Worm (Caenorhabditis elegans) whole organism, young adult: Measurements from ENCODE around the gene klp-18.
A peak's percentile ranks its signal among the peaks of the same experiment; 100 is the strongest.

Experiments used
- B0035.1 ChIP-seq: sonication (generic microtip); optimal IDR thresholded peaks from 2 replicates; lab custom pipeline; 2016; ENCODE audit warnings: missing genetic modification characterization, mild to moderate bottlenecking, missing compliant biosample characterization, missing genotype, missing genetic modification reagents
- C17E4.6 ChIP-seq: fragments of 200-800 bp; sonication (Bioruptor generic); IDR thresholded peaks from 2 replicates; pipeline ENCODE4 v1.3.6; 2022; ENCODE audit warnings: missing genetic modification reagents, missing genetic modification characterization, missing compliant biosample characterization
- F22D6.2 ChIP-seq: sonication (generic microtip); optimal IDR thresholded peaks from 2 replicates; lab custom pipeline; 2016; ENCODE audit warnings: mild to moderate bottlenecking, missing genetic modification characterization, missing compliant biosample characterization
- F23B12.7 ChIP-seq: sonication (generic microtip); optimal IDR thresholded peaks from 2 replicates; lab custom pipeline; 2017; ENCODE audit warnings: missing genetic modification characterization, mild to moderate bottlenecking, missing compliant biosample characterization, antibody characterized with exemption, moderate library complexity; ENCODE audit not compliant: insufficient read depth
- F33H1.4 ChIP-seq: fragments of 200-800 bp; sonication (Bioruptor generic); IDR thresholded peaks from 2 replicates; pipeline ENCODE4 v1.3.6; 2022; ENCODE audit warnings: missing genetic modification reagents, missing genetic modification characterization, missing compliant biosample characterization
- F39B2.1 ChIP-seq: fragments of 200-800 bp; sonication (Bioruptor generic); IDR thresholded peaks from 2 replicates; pipeline ENCODE4 v1.3.6; 2022; ENCODE audit warnings: missing genetic modification reagents, missing genetic modification characterization, missing compliant biosample characterization
- F55B11.4 ChIP-seq: sonication (generic microtip); optimal IDR thresholded peaks from 2 replicates; lab custom pipeline; 2016; ENCODE audit warnings: missing compliant biosample characterization, missing genetic modification characterization, borderline replicate concordance; ENCODE audit not compliant: insufficient read depth
- K11D2.4 ChIP-seq: fragments of 200-800 bp; sonication (Bioruptor generic); IDR thresholded peaks from 2 replicates; pipeline ENCODE4 v1.3.6; 2022; ENCODE audit warnings: missing genetic modification reagents, missing genetic modification characterization, missing compliant biosample characterization
- K12H6.12 ChIP-seq: fragments of 200-800 bp; sonication (Bioruptor generic); optimal IDR thresholded peaks from 2 replicates; lab custom pipeline; 2018; ENCODE audit warnings: mild to moderate bottlenecking, missing genetic modification characterization, missing compliant biosample characterization
- Y53G8AR.9 ChIP-seq: fragments of 200-800 bp; sonication (Bioruptor generic); conservative IDR thresholded peaks from 2 replicates; pipeline ENCODE4 v1.3.6; 2022; ENCODE audit warnings: missing genetic modification reagents, missing genetic modification characterization, missing compliant biosample characterization
- Y67H2A.10 ChIP-seq: fragments of 200-800 bp; sonication (Bioruptor generic); conservative IDR thresholded peaks from 2 replicates; pipeline ENCODE4 v1.3.6; 2022; ENCODE audit warnings: missing genetic modification reagents, missing genetic modification characterization, missing compliant biosample characterization
- Y79H2A.3 ChIP-seq: fragments of 200-800 bp; sonication (Bioruptor generic); conservative IDR thresholded peaks from 2 replicates; pipeline ENCODE4 v1.3.6; 2022; ENCODE audit warnings: missing genetic modification reagents, missing genetic modification characterization, missing compliant biosample characterization
- Y95B8A.8 ChIP-seq: fragments of 200-800 bp; sonication (Bioruptor generic); IDR thresholded peaks from 2 replicates; pipeline ENCODE4 v1.3.6; 2022; ENCODE audit warnings: missing genetic modification reagents, missing genetic modification characterization, missing compliant biosample characterization
- ZK185.1 ChIP-seq: sonication (generic microtip); optimal IDR thresholded peaks from 2 replicates; lab custom pipeline; 2016; ENCODE audit warnings: mild to moderate bottlenecking, missing genetic modification characterization, missing compliant biosample characterization; ENCODE audit not compliant: poor library complexity, severe bottlenecking
- akir-1 ChIP-seq: fragments of 200-800 bp; sonication (Bioruptor generic); optimal IDR thresholded peaks from 2 replicates; lab custom pipeline; 2018; ENCODE audit warnings: mild to moderate bottlenecking, missing genetic modification characterization, moderate library complexity, missing compliant biosample characterization
- aptf-3 ChIP-seq: fragments of 200-800 bp; sonication (Bioruptor generic); IDR thresholded peaks from 2 replicates; pipeline ENCODE4 v1.3.6; 2022; ENCODE audit warnings: missing genetic modification characterization, missing compliant biosample characterization
- bed-1 ChIP-seq: fragments of 200-800 bp; sonication (Bioruptor generic); IDR thresholded peaks from 2 replicates; pipeline ENCODE4 v1.3.6; 2022; ENCODE audit warnings: missing genetic modification reagents, missing genetic modification characterization, missing compliant biosample characterization
- cebp-1 ChIP-seq, 2 experiments: fragments of 200-800 bp in 1 of 2; sonication (Bioruptor generic) in 1 of 2; sonication (generic microtip) in 1 of 2; IDR thresholded peaks in 1 of 2; optimal IDR thresholded peaks in 1 of 2; 2 replicates each; pipeline versions ENCODE4 v1.3.6 to Lab custom; 2017 to 2022; ENCODE audit warnings: missing compliant biosample characterization in 2 of 2, missing genetic modification characterization in 2 of 2, mild to moderate bottlenecking in 1 of 2, missing genetic modification reagents in 1 of 2, moderate library complexity in 1 of 2
- ceh-27 ChIP-seq: fragments of 200-800 bp; sonication (Bioruptor generic); optimal IDR thresholded peaks from 2 replicates; lab custom pipeline; 2018; ENCODE audit warnings: mild to moderate bottlenecking, missing genetic modification characterization, moderate library complexity, missing compliant biosample characterization
- ceh-91 ChIP-seq: fragments of 200-800 bp; sonication (Bioruptor generic); IDR thresholded peaks from 2 replicates; pipeline ENCODE4 v1.3.6; 2022; ENCODE audit warnings: missing genetic modification reagents, missing genetic modification characterization, missing compliant biosample characterization
- dox-1 ChIP-seq: fragments of 200-800 bp; sonication (Bioruptor generic); IDR thresholded peaks from 2 replicates; pipeline ENCODE4 v1.3.6; 2022; ENCODE audit warnings: missing genetic modification reagents, missing genetic modification characterization, missing compliant biosample characterization
- efl-1 ChIP-seq: fragments of 150-350 bp; optimal IDR thresholded peaks from 2 replicates; lab custom pipeline; 2014; ENCODE audit warnings: missing biosample characterization, missing genetic modification reagents, missing genetic modification characterization
- egl-18 ChIP-seq: fragments of 200-800 bp; sonication (Bioruptor generic); IDR thresholded peaks from 2 replicates; pipeline ENCODE4 v1.3.6; 2022; ENCODE audit warnings: missing genetic modification reagents, missing genetic modification characterization, missing compliant biosample characterization
- hlh-12 ChIP-seq: sonication (generic microtip); optimal IDR thresholded peaks from 2 replicates; lab custom pipeline; 2016; ENCODE audit warnings: missing genetic modification characterization, missing compliant biosample characterization
- let-607 ChIP-seq, 2 experiments: fragments of 200-800 bp in 1 of 2; sonication (Bioruptor generic) in 1 of 2; sonication (generic microtip) in 1 of 2; optimal IDR thresholded peaks; 2 replicates each; lab custom pipeline; 2016 to 2018; ENCODE audit warnings: mild to moderate bottlenecking in 2 of 2, missing compliant biosample characterization in 2 of 2, missing genetic modification characterization in 2 of 2, moderate library complexity in 2 of 2, missing genotype in 1 of 2
- lin-54 ChIP-seq: fragments of 200-800 bp; sonication (Bioruptor generic); optimal IDR thresholded peaks from 2 replicates; lab custom pipeline; 2018; ENCODE audit warnings: mild to moderate bottlenecking, missing genetic modification characterization, missing compliant biosample characterization
- lir-1 ChIP-seq: fragments of 200-800 bp; sonication (Bioruptor generic); conservative IDR thresholded peaks from 2 replicates; pipeline ENCODE4 v1.3.6; 2022; ENCODE audit warnings: missing genetic modification reagents, missing genetic modification characterization, missing compliant biosample characterization
- lsl-1 ChIP-seq: fragments of 200-800 bp; sonication (Bioruptor generic); optimal IDR thresholded peaks from 2 replicates; lab custom pipeline; 2018; ENCODE audit warnings: mild to moderate bottlenecking, missing genetic modification characterization, moderate library complexity, missing compliant biosample characterization
- madf-3 ChIP-seq: fragments of 200-800 bp; sonication (Bioruptor generic); IDR thresholded peaks from 2 replicates; pipeline ENCODE4 v1.3.6; 2022; ENCODE audit warnings: missing genetic modification reagents, missing genetic modification characterization, missing compliant biosample characterization
- madf-6 ChIP-seq: fragments of 200-800 bp; sonication (Bioruptor generic); IDR thresholded peaks from 2 replicates; pipeline ENCODE4 v1.3.6; 2022; ENCODE audit warnings: missing genetic modification reagents, missing genetic modification characterization, missing compliant biosample characterization
- madf-8 ChIP-seq: fragments of 200-800 bp; sonication (Bioruptor generic); conservative IDR thresholded peaks from 2 replicates; pipeline ENCODE4 v1.3.6; 2022; ENCODE audit warnings: missing genetic modification reagents, missing genetic modification characterization, missing compliant biosample characterization
- mcd-1 ChIP-seq: fragments of 200-800 bp; sonication (Bioruptor generic); IDR thresholded peaks from 2 replicates; pipeline ENCODE4 v1.3.6; 2022; ENCODE audit warnings: missing genetic modification reagents, missing genetic modification characterization, missing compliant biosample characterization
- mes-4 ChIP-seq: sonication (generic microtip); optimal IDR thresholded peaks from 2 replicates; lab custom pipeline; 2016; ENCODE audit warnings: missing genotype, missing genetic modification characterization, missing compliant biosample characterization
- nhr-120 ChIP-seq: fragments of 200-800 bp; sonication (Bioruptor generic); IDR thresholded peaks from 2 replicates; pipeline ENCODE4 v1.3.6; 2022; ENCODE audit warnings: missing genetic modification characterization, missing compliant biosample characterization
- nhr-80 ChIP-seq: sonication (generic microtip); optimal IDR thresholded peaks from 2 replicates; lab custom pipeline; 2016; ENCODE audit warnings: missing genetic modification characterization, missing compliant biosample characterization
- sea-2 ChIP-seq: fragments of 200-800 bp; sonication (Bioruptor generic); IDR thresholded peaks from 2 replicates; pipeline ENCODE4 v1.3.6; 2022; ENCODE audit warnings: missing genetic modification characterization, missing compliant biosample characterization
- snpc-3.4 ChIP-seq: sonication (generic microtip); optimal IDR thresholded peaks from 2 replicates; lab custom pipeline; 2017; ENCODE audit warnings: missing genetic modification characterization, mild to moderate bottlenecking, missing compliant biosample characterization, antibody characterized with exemption, moderate library complexity, missing genotype, missing genetic modification reagents
- snpc-4 ChIP-seq, 5 experiments: fragments of 150-350 bp in 1 of 5; sonication (generic microtip) in 4 of 5; optimal IDR thresholded peaks; 2 replicates each; lab custom pipeline; 2014 to 2018; ENCODE audit warnings: missing genetic modification characterization in 5 of 5, missing biosample characterization in 3 of 5, antibody characterized with exemption in 2 of 5, mild to moderate bottlenecking in 2 of 5, missing compliant biosample characterization in 2 of 5, missing genotype in 2 of 5, moderate library complexity in 2 of 5, missing genetic modification reagents in 1 of 5
- somi-1 ChIP-seq: fragments of 200-800 bp; sonication (Bioruptor generic); optimal IDR thresholded peaks from 2 replicates; lab custom pipeline; 2018; ENCODE audit warnings: mild to moderate bottlenecking, missing genetic modification characterization, missing compliant biosample characterization
- tbp1 ChIP-seq: fragments of 200-800 bp; sonication (Bioruptor generic); optimal IDR thresholded peaks from 2 replicates; lab custom pipeline; 2018; ENCODE audit warnings: mild to moderate bottlenecking, missing genetic modification characterization, missing compliant biosample characterization
- tbx-9 ChIP-seq: sonication (generic microtip); optimal IDR thresholded peaks from 2 replicates; lab custom pipeline; 2016; ENCODE audit warnings: borderline replicate concordance, missing genetic modification characterization, inconsistent platforms, missing compliant biosample characterization
- tlf-1 ChIP-seq: fragments of 200-800 bp; sonication (Bioruptor generic); optimal IDR thresholded peaks from 2 replicates; lab custom pipeline; 2018; ENCODE audit warnings: mild to moderate bottlenecking, missing genetic modification characterization, missing compliant biosample characterization
- zim-3 ChIP-seq: sonication (generic microtip); optimal IDR thresholded peaks from 2 replicates; lab custom pipeline; 2017; ENCODE audit warnings: mild to moderate bottlenecking, missing genetic modification characterization, moderate library complexity, missing compliant biosample characterization
- ztf-28 ChIP-seq: fragments of 200-800 bp; sonication (Bioruptor generic); IDR thresholded peaks from 2 replicates; pipeline ENCODE4 v1.3.6; 2022; ENCODE audit warnings: missing genetic modification reagents, missing genetic modification characterization, missing compliant biosample characterization

The klp-18 gene

DNA sequence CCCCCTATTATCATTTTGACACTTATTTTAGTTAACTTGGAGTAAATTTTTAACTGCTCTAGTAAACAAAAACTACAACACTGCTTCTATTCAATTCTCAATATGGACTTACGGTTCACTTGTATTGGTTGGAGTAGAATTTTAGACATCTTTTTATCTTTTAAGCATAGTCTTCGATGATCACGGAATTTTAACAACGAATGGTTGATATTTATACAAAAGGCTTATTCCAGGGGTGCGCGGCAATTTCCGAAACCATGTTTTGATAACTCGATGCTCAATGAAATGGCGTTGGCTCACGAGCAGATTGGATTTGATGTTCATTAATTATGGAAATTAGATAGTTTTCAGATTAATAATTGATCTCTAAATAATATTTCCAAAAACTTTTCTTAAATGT lies 3.4 kb downstream of the klp-18 start (continued):
- TF ChIP-seq Y67H2A.10 (GFP tag; lab: Robert Waterston, UW) (no peak), C17E4.6 (GFP tag; lab: Robert Waterston, UW) (peak; percentile 57; the same call in 1 of the 2 replicates), mes-4 (tag; lab: Kevin White, UChicago) (peak; percentile 27), ZK185.1 (tag; lab: Kevin White, UChicago) (no peak), Y53G8AR.9 (peak; percentile 94), egl-18 (GFP tag; lab: Robert Waterston, UW) (0 out of 2 replicates have a peak, but pooled peaks have one; percentile 57), ceh-27 (GFP tag; lab: Kevin White, UChicago) (no peak)

DNA sequence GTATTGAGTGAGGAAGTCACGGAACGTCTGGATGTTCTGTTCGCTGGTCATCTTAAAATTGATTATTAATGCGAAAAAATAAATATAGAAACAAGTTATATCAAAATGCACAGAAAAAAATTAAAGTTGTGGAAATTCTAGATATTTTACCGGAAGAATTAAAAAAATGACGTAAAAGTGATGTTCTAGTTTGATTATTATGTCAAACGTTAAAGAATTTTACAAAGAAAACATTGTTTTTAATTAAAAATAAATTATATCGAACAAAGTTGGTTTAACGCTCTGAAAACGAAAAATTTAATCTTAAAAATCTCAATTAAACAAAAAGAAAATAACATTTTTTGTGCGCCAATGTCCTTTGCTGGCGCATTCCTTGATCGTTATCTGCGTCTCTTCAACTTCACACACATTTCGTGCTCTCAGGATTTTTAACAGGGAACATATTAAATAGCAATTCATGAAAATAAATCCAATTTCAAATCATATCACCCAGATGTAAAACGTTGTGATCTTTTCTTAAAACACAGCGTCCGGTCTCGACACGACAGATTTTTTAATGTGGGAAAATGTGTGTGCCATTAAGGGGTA lies 4.6 kb downstream of the klp-18 start, which contains the start of gene tin-9.1:
tin-9.1 (minus strand) TSS at position 51 of the 588 bp plus-strand sequence.
- TF ChIP-seq nhr-80 (tag; lab: Kevin White, UChicago) (peak; percentile 30), mcd-1 (GFP tag; lab: Robert Waterston, UW) (peak; percentile 68), Y95B8A.8 (GFP tag; lab: Robert Waterston, UW) (no peak), snpc-4 (GFP tag; optimal IDR thresholded peaks at IDR 0.05; lab: Kevin White, UChicago) (peak; percentile 17), snpc-4 (tag; optimal IDR thresholded peaks at IDR 0.05; lab: Kevin White, UChicago) (peak in 3 of 4 experiments; percentile 29 to 68 (median 49)), K11D2.4 (GFP tag; lab: Robert Waterston, UW) (peak; percentile 42; the same call in 1 of the 2 replicates), Y79H2A.3 (GFP tag; lab: Robert Waterston, UW) (no peak), ztf-28 (GFP tag; lab: Robert Waterston, UW) (no peak), tbp1 (GFP tag; lab: Kevin White, UChicago) (peak; percentile 31), snpc-3.4 (tag; lab: Kevin White, UChicago) (no peak), lin-54 (GFP tag; lab: Kevin White, UChicago) (peak; percentile 61), zim-3 (tag; lab: Kevin White, UChicago) (no peak), F55B11.4 (tag; lab: Kevin White, UChicago) (no peak), madf-8 (no peak), lir-1 (GFP tag; lab: Robert Waterston, UW) (no peak), madf-3 (GFP tag; lab: Robert Waterston, UW) (no peak), tlf-1 (GFP tag; lab: Kevin White, UChicago) (no peak), F33H1.4 (GFP tag; lab: Robert Waterston, UW) (peak; percentile 50), aptf-3 (GFP tag; lab: Robert Waterston, UW) (no peak), K12H6.12 (no peak), tbx-9 (no peak), hlh-12 (no peak), akir-1 (no peak), let-607 (tag; optimal IDR thresholded peaks at IDR 0.05; lab: Kevin White, UChicago) (peak in 1 of 2 experiments; percentile 1), somi-1 (GFP tag; lab: Kevin White, UChicago) (no peak), dox-1 (GFP tag; lab: Robert Waterston, UW) (peak; percentile 44; the same call in 1 of the 2 replicates), cebp-1 (GFP tag; IDR thresholded peaks at IDR 0.05; lab: Robert Waterston, UW) (no peak), cebp-1 (tag; optimal IDR thresholded peaks at IDR 0.05; lab: Kevin White, UChicago) (peak; percentile 41), lsl-1 (GFP tag; lab: Kevin White, UChicago) (peak; percentile 57), ceh-91 (0 out of 2 replicates have a peak, but pooled peaks have one; percentile 24), egl-18 (GFP tag; lab: Robert Waterston, UW) (no peak), nhr-120 (GFP tag; lab: Robert Waterston, UW) (no peak), efl-1 (GFP tag; lab: Kevin White, UChicago) (peak; percentile 36), F22D6.2 (no peak), F23B12.7 (tag; lab: Kevin White, UChicago) (no peak), madf-6 (GFP tag; lab: Robert Waterston, UW) (peak; percentile 73), sea-2 (no peak), F39B2.1 (GFP tag; lab: Robert Waterston, UW) (no peak), bed-1 (GFP tag; lab: Robert Waterston, UW) (no peak), B0035.1 (tag; lab: Kevin White, UChicago) (no peak)
